Worm (Caenorhabditis elegans): Measurements from ENCODE around the gene ztf-18.

The ztf-18 gene

DNA sequence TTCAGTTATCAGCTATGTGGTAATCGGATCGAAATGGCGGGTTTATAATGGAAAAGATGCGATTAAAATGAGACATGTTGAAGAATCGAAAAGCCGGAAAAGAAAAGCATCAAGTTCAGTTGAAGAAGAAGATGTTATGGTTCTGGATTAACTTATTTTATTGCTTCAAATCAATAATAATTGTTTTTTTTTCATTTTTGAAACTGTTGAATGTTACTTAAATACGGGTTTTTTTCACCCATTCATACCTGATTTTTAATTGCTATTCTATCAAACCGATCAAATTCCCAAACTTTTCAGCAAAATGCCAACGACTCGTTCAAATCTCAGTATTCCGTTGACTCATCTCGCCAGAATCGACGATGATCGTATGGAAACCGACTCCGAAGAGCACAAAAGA lies 35.6 kb downstream of the ztf-18 start, which contains the start of gene exos-4.2:
Gene exos-4.2, plus strand, starts transcription at position 301 of the 400 bp plus-strand sequence.
- no peak for TF ChIP-seq vab-7 (GFP tag; IDR thresholded peaks at IDR 0.05)
- no peak for TF ChIP-seq ceh-20 (GFP tag; IDR thresholded peaks at IDR 0.05)
- no peak for TF ChIP-seq ces-1 (GFP tag; optimal IDR thresholded peaks at IDR 0.05)
- TF ChIP-seq ceh-28 (tag; optimal IDR thresholded peaks at IDR 0.05), result no peak
- no peak for TF ChIP-seq spr-3 (GFP tag; optimal IDR thresholded peaks at IDR 0.05)
- no peak for TF ChIP-seq egl-27 (tag; optimal IDR thresholded peaks at IDR 0.05)
- no peak for TF ChIP-seq snpc-1.2 (GFP tag; IDR thresholded peaks at IDR 0.05)
- no peak for TF ChIP-seq hlh-11 (tag; optimal IDR thresholded peaks at IDR 0.05)
- TF ChIP-seq spr-1 (tag; optimal IDR thresholded peaks at IDR 0.05), result no peak
- TF ChIP-seq lim-7 (GFP tag; IDR thresholded peaks at IDR 0.05), result no peak
- TF ChIP-seq nhr-28 (tag; optimal IDR thresholded peaks at IDR 0.05), result no peak
- TF ChIP-seq F37D6.2 (tag; optimal IDR thresholded peaks at IDR 0.05), result no peak
- no peak for TF ChIP-seq aly-2 (tag; optimal IDR thresholded peaks at IDR 0.05)
- no peak for TF ChIP-seq dmd-8 (GFP tag; IDR thresholded peaks at IDR 0.05)
- TF ChIP-seq mxl-3 (GFP tag; optimal IDR thresholded peaks at IDR 0.05), result no peak
- TF ChIP-seq Y48G9A.11 (GFP tag; IDR thresholded peaks at IDR 0.05), result no peak

DNA sequence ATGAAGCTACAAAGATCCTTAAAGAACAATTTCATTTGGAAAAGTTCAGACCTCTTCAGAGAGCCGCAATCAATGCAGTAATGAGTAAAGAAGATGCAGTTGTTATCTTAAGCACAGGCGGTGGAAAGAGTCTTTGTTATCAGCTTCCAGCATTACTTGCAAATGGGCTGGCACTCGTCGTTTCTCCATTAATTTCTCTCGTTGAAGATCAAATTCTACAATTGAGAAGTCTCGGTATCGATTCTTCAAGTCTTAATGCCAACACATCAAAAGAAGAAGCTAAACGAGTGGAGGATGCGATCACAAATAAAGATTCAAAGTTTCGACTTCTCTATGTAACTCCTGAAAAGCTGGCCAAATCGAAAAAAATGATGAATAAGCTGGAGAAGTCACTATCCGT lies 38.6 kb downstream of the ztf-18 start:
- peak; percentile 90 for TF ChIP-seq aha-1 (tag)
- TF ChIP-seq duxl-1 (tag; optimal IDR thresholded peaks at IDR 0.05; ENCODE audit: poor library complexity), result no peak

DNA sequence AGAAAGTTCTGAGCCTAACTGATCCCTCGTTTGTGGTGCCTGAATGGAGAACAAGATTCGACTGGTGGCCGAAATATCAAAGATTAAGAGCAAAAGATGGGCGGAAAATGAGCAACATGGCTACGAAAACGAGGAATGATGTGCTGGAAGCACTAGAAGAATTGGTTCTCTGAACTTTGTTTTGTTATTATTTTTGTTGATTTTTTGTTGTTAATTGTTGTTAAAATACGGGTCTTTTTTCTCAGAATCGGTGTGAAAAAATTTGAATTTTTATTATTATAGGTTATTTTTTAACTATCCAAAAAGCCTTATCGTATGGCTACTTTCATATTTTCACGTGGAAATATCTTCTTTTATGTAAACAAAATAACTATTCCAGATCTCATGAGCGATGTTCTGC lies 39.3 kb downstream of the ztf-18 start, which contains the start of gene K02F3.12:
Gene K02F3.12, plus strand, starts transcription at position 301 of the 400 bp plus-strand sequence.
- no peak for TF ChIP-seq lin-13 (GFP tag; optimal IDR thresholded peaks at IDR 0.05)

DNA sequence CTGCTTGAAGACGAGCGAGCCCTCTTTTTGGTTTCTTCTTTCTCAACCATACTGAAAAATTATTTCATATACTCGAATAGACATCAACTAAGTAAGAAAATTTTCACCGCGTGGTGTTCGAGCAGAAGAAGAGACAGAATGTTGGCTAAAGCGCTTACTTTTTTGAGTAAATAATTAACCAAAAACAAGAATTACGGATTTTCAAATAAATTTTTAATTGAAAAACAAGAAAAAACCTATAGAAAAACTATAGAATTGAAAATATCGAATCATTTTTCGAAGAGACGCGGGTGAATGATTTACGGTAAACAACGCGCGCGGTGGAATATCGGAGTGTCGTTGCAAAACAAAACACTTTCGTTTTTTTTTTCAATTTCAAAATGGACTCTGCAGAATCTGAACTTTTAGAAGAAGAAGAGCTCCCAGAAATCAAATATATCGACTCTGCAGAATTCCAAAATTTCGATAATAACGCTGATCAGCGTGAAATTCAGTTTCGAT lies 41.6 kb downstream of the ztf-18 start, which contains the start of the genes rnp-5 and tag-51:
Gene rnp-5, minus strand, starts transcription at position 51 of the 501 bp plus-strand sequence.
Gene tag-51, plus strand, starts transcription at position 363 of the 501 bp plus-strand sequence.
- TF ChIP-seq dmd-8 (GFP tag; IDR thresholded peaks at IDR 0.05), result no peak
- no peak for TF ChIP-seq hlh-30 (tag; optimal IDR thresholded peaks at IDR 0.05; ENCODE audit: insufficient read depth)
- no peak for TF ChIP-seq nhr-25 (tag; optimal IDR thresholded peaks at IDR 0.05; ENCODE audit: borderline replicate concordance, insufficient read depth)
- no peak for TF ChIP-seq mxl-3 (GFP tag; optimal IDR thresholded peaks at IDR 0.05)
- TF ChIP-seq mdl-1 (tag; optimal IDR thresholded peaks at IDR 0.05), result no peak
- no peak for TF ChIP-seq nhr-6 (tag; optimal IDR thresholded peaks at IDR 0.05)
- TF ChIP-seq fkh-10 (GFP tag; optimal IDR thresholded peaks at IDR 0.05), result no peak
- TF ChIP-seq T20F7.1 (GFP tag; optimal IDR thresholded peaks at IDR 0.05), result peak; percentile 92
- TF ChIP-seq attf-4 (tag; optimal IDR thresholded peaks at IDR 0.05), result no peak
- TF ChIP-seq pha-4 (GFP tag; IDR thresholded peaks at IDR 0.05), result no peak
- no peak for TF ChIP-seq pha-4 (tag; optimal IDR thresholded peaks at IDR 0.05)
- TF ChIP-seq mdt-29 (GFP tag; IDR thresholded peaks at IDR 0.05), result no peak
- TF ChIP-seq daf-19 (GFP tag; conservative IDR thresholded peaks at IDR 0.05), result no peak
- no peak for TF ChIP-seq saeg-2 (GFP tag; IDR thresholded peaks at IDR 0.05)
- no peak for TF ChIP-seq lim-7 (GFP tag; IDR thresholded peaks at IDR 0.05)
- TF ChIP-seq jun-1 (tag; optimal IDR thresholded peaks at IDR 0.05), result no peak
- TF ChIP-seq nhr-48 (tag; optimal IDR thresholded peaks at IDR 0.05), result no peak
- no peak for TF ChIP-seq daf-16 (GFP tag; optimal IDR thresholded peaks at IDR 0.05)
- TF ChIP-seq daf-16 (tag; optimal IDR thresholded peaks at IDR 0.05), result no peak
- TF ChIP-seq T26A8.4 (GFP tag; IDR thresholded peaks at IDR 0.05), result no peak
- no peak for TF ChIP-seq Y5F2A.4 (GFP tag; optimal IDR thresholded peaks at IDR 0.05)
- peak; percentile 56 for TF ChIP-seq R02D3.7 (tag; optimal IDR thresholded peaks at IDR 0.05)
- no peak for TF ChIP-seq fos-1 (tag; optimal IDR thresholded peaks at IDR 0.05)
- TF ChIP-seq spr-1 (tag; optimal IDR thresholded peaks at IDR 0.05), result no peak
- TF ChIP-seq hif-1 (tag; optimal IDR thresholded peaks at IDR 0.05), result no peak
- no peak for TF ChIP-seq nhr-77 (tag; optimal IDR thresholded peaks at IDR 0.05)
- TF ChIP-seq tra-1 (GFP tag; IDR thresholded peaks at IDR 0.05), result no peak
- no peak for TF ChIP-seq lin-29 (GFP tag; IDR thresholded peaks at IDR 0.05)
- peak in 1 of 2 experiments; percentile 22 for TF ChIP-seq lsy-2 (tag; optimal IDR thresholded peaks at IDR 0.05)
- no peak for TF ChIP-seq egl-43 (GFP tag; IDR thresholded peaks at IDR 0.05)
- no peak for TF ChIP-seq cey-2 (tag; optimal IDR thresholded peaks at IDR 0.05; ENCODE audit: borderline replicate concordance, insufficient read depth)
